Fruit fly (Drosophila melanogaster) whole organism, prepupa: ENCODE data around the gene Or71a.

ENCODE experiments used
- Blimp-1 ChIP-seq: fragments of 200-800 bp; sonication (Bioruptor generic); optimal IDR thresholded peaks from 3 replicates; lab custom pipeline; 2017; ENCODE audit warnings: missing biosample characterization, missing genetic modification characterization, mild to moderate bottlenecking, moderate library complexity, missing genetic modification reagents
- CG10631 ChIP-seq: fragments of 200-800 bp; sonication (Bioruptor generic); optimal IDR thresholded peaks from 2 replicates; lab custom pipeline; 2016; ENCODE audit warnings: missing biosample characterization, missing genetic modification characterization
- CG10669 ChIP-seq: fragments of 200-800 bp; sonication (Bioruptor generic); optimal IDR thresholded peaks from 3 replicates; lab custom pipeline; 2018; ENCODE audit warnings: missing biosample characterization, mild to moderate bottlenecking, missing genetic modification characterization, moderate library complexity
- CG11294 ChIP-seq: fragments of 200-800 bp; sonication (Bioruptor generic); IDR thresholded peaks from 2 replicates; pipeline ENCODE4 v1.3.6; 2022; ENCODE audit warnings: missing biosample characterization, missing genetic modification characterization
- CG11762 ChIP-seq: fragments of 200-800 bp; sonication (Bioruptor generic); optimal IDR thresholded peaks from 3 replicates; lab custom pipeline; 2016; ENCODE audit warnings: missing biosample characterization, missing genetic modification characterization; ENCODE audit not compliant: insufficient read depth
- CG15336 ChIP-seq: fragments of 200-800 bp; sonication (Bioruptor generic); IDR thresholded peaks from 2 replicates; pipeline ENCODE4 v1.3.6; 2022; ENCODE audit warnings: missing biosample characterization, missing genetic modification characterization
- CG16779 ChIP-seq: fragments of 200-800 bp; sonication (Bioruptor generic); optimal IDR thresholded peaks from 3 replicates; lab custom pipeline; 2017; ENCODE audit warnings: missing biosample characterization, mild to moderate bottlenecking, missing genetic modification characterization
- CG3032 ChIP-seq: fragments of 200-800 bp; optimal IDR thresholded peaks from 2 replicates; lab custom pipeline; 2019; ENCODE audit warnings: missing biosample characterization, mild to moderate bottlenecking, missing genetic modification characterization, moderate library complexity
- CG31627 ChIP-seq: fragments of 200-800 bp; sonication (Bioruptor generic); optimal IDR thresholded peaks from 3 replicates; lab custom pipeline; 2016; ENCODE audit warnings: missing biosample characterization, missing genetic modification characterization
- CG34406 ChIP-seq: fragments of 200-800 bp; sonication (Bioruptor generic); optimal IDR thresholded peaks from 3 replicates; lab custom pipeline; 2016; ENCODE audit warnings: missing biosample characterization, missing genetic modification characterization
- CG3919 ChIP-seq: fragments of 200-800 bp; sonication (Bioruptor generic); optimal IDR thresholded peaks from 3 replicates; lab custom pipeline; 2016; ENCODE audit warnings: missing biosample characterization, missing genetic modification characterization
- CG4318 ChIP-seq: fragments of 200-800 bp; sonication (Bioruptor generic); optimal IDR thresholded peaks from 3 replicates; lab custom pipeline; 2017; ENCODE audit warnings: missing biosample characterization, mild to moderate bottlenecking, missing genetic modification characterization
- CG6792 ChIP-seq: fragments of 200-800 bp; sonication (Bioruptor generic); optimal IDR thresholded peaks from 3 replicates; lab custom pipeline; 2016; ENCODE audit warnings: missing biosample characterization, missing genetic modification characterization
- CG6808 ChIP-seq: fragments of 200-800 bp; sonication (Bioruptor generic); optimal IDR thresholded peaks from 3 replicates; lab custom pipeline; 2017; ENCODE audit warnings: missing biosample characterization, missing genetic modification characterization, mild to moderate bottlenecking, moderate library complexity, missing genetic modification reagents
- CG6854 ChIP-seq: fragments of 200-800 bp; sonication (Bioruptor generic); optimal IDR thresholded peaks from 2 replicates; lab custom pipeline; 2017; ENCODE audit warnings: missing biosample characterization, mild to moderate bottlenecking, missing genetic modification characterization
- CG7368 ChIP-seq: fragments of 200-800 bp; sonication (Bioruptor generic); optimal IDR thresholded peaks from 3 replicates; lab custom pipeline; 2016; ENCODE audit warnings: missing biosample characterization, missing genetic modification characterization
- CG8119 ChIP-seq: fragments of 200-800 bp; sonication (Bioruptor generic); IDR thresholded peaks from 3 replicates; pipeline ENCODE4 v1.3.6; 2022; ENCODE audit warnings: missing biosample characterization, missing genetic modification characterization
- CG8632 ChIP-seq: fragments of 200-800 bp; sonication (Bioruptor generic); optimal IDR thresholded peaks from 3 replicates; lab custom pipeline; 2016; ENCODE audit warnings: missing biosample characterization, missing genetic modification characterization
- CG9139 ChIP-seq: fragments of 200-800 bp; sonication (Bioruptor generic); optimal IDR thresholded peaks from 3 replicates; lab custom pipeline; 2017; ENCODE audit warnings: missing biosample characterization, mild to moderate bottlenecking, missing genetic modification characterization
- Eip78C ChIP-seq: fragments of 200-800 bp; sonication (Bioruptor generic); peaks from one replicate; lab custom pipeline; 2016; ENCODE audit warnings: missing biosample characterization, missing genetic modification characterization
- Ets21C ChIP-seq: fragments of 200-800 bp; sonication (Bioruptor generic); optimal IDR thresholded peaks from 3 replicates; lab custom pipeline; 2016; ENCODE audit warnings: missing biosample characterization, missing genetic modification characterization
- Ets96B ChIP-seq: fragments of 200-800 bp; optimal IDR thresholded peaks from 2 replicates; lab custom pipeline; 2019; ENCODE audit warnings: missing biosample characterization, mild to moderate bottlenecking, missing genetic modification characterization, moderate library complexity
- Gug ChIP-seq: fragments of 200-800 bp; sonication (Bioruptor generic); IDR thresholded peaks from 2 replicates; pipeline ENCODE4 v1.3.6; 2022; ENCODE audit warnings: missing biosample characterization, missing genetic modification characterization
- Hr38 ChIP-seq: sonication (Bioruptor generic); optimal IDR thresholded peaks from 2 replicates; lab custom pipeline; 2016; ENCODE audit warnings: missing biosample characterization, missing genetic modification characterization
- Hr39 ChIP-seq: fragments of 200-800 bp; sonication (Bioruptor generic); optimal IDR thresholded peaks from 2 replicates; lab custom pipeline; 2016; ENCODE audit warnings: missing biosample characterization, missing genetic modification characterization
- Hr4 ChIP-seq: fragments of 200-800 bp; sonication (Bioruptor generic); optimal IDR thresholded peaks from 3 replicates; lab custom pipeline; 2016; ENCODE audit warnings: missing biosample characterization, missing genetic modification characterization
- Lpt ChIP-seq: fragments of 200-800 bp; sonication (Bioruptor generic); optimal IDR thresholded peaks from 3 replicates; lab custom pipeline; 2016; ENCODE audit warnings: missing biosample characterization, missing genetic modification characterization
- Met ChIP-seq: fragments of 200-800 bp; sonication (Bioruptor generic); optimal IDR thresholded peaks from 3 replicates; lab custom pipeline; 2016; ENCODE audit warnings: missing biosample characterization, missing genetic modification characterization
- OdsH ChIP-seq: fragments of 200-800 bp; sonication (Bioruptor generic); optimal IDR thresholded peaks from 3 replicates; lab custom pipeline; 2016; ENCODE audit warnings: missing biosample characterization, missing genetic modification characterization
- Smox ChIP-seq: fragments of 200-800 bp; sonication (Bioruptor generic); optimal IDR thresholded peaks from 3 replicates; lab custom pipeline; 2016; ENCODE audit warnings: missing biosample characterization, missing genetic modification characterization
- Sox15 ChIP-seq: fragments of 200-800 bp; sonication (Bioruptor generic); optimal IDR thresholded peaks from 3 replicates; lab custom pipeline; 2016; ENCODE audit warnings: missing biosample characterization, missing genetic modification characterization
- dac ChIP-seq: fragments of 200-800 bp; sonication (Bioruptor generic); optimal IDR thresholded peaks from 2 replicates; lab custom pipeline; 2017; ENCODE audit warnings: missing biosample characterization, mild to moderate bottlenecking, missing genetic modification characterization
- dsx ChIP-seq: fragments of 200-800 bp; optimal IDR thresholded peaks from 3 replicates; lab custom pipeline; 2019; ENCODE audit warnings: missing biosample characterization, mild to moderate bottlenecking, missing genetic modification characterization, moderate library complexity; ENCODE audit not compliant: poor library complexity, severe bottlenecking
- eg ChIP-seq: fragments of 200-800 bp; sonication (Bioruptor generic); IDR thresholded peaks from 3 replicates; pipeline ENCODE4 v1.3.6; 2022; ENCODE audit warnings: missing biosample characterization, missing genetic modification characterization
- fd85E ChIP-seq: fragments of 200-800 bp; sonication (Bioruptor generic); optimal IDR thresholded peaks from 3 replicates; lab custom pipeline; 2016; ENCODE audit warnings: missing biosample characterization, missing genetic modification characterization
- fkh ChIP-seq: fragments of 200-800 bp; sonication (Bioruptor generic); optimal IDR thresholded peaks from 3 replicates; lab custom pipeline; 2017; ENCODE audit warnings: missing biosample characterization, mild to moderate bottlenecking, missing genetic modification characterization, moderate library complexity
- lz ChIP-seq: fragments of 200-800 bp; sonication (Bioruptor generic); optimal IDR thresholded peaks from 3 replicates; lab custom pipeline; 2016; ENCODE audit warnings: missing biosample characterization, missing genetic modification characterization
- net ChIP-seq: fragments of 200-800 bp; sonication (Bioruptor generic); optimal IDR thresholded peaks from 3 replicates; lab custom pipeline; 2016; ENCODE audit warnings: missing biosample characterization, missing genetic modification characterization
- pdm3 ChIP-seq: fragments of 200-800 bp; sonication (Bioruptor generic); optimal IDR thresholded peaks from 3 replicates; lab custom pipeline; 2016; ENCODE audit warnings: missing biosample characterization, missing genetic modification characterization
- salr ChIP-seq, 2 experiments: fragments of 200-800 bp; sonication (Bioruptor generic); optimal IDR thresholded peaks; 3 replicates each; lab custom pipeline; 2016 to 2018; ENCODE audit warnings: missing biosample characterization in 2 of 2, missing genetic modification characterization in 2 of 2, mild to moderate bottlenecking in 1 of 2
- spab ChIP-seq: fragments of 200-800 bp; sonication (Bioruptor generic); optimal IDR thresholded peaks from 2 replicates; lab custom pipeline; 2017; ENCODE audit warnings: missing biosample characterization, mild to moderate bottlenecking, missing genetic modification characterization, missing genetic modification reagents
- ss ChIP-seq, 2 experiments: fragments of 200-800 bp; sonication (Bioruptor generic); optimal IDR thresholded peaks; 2 replicates in 1 of 2; 3 replicates in 1 of 2; lab custom pipeline; 2017 to 2018; ENCODE audit warnings: mild to moderate bottlenecking in 2 of 2, missing biosample characterization in 2 of 2, missing genetic modification characterization in 2 of 2, moderate library complexity in 1 of 2
- svp ChIP-seq: fragments of 200-800 bp; sonication (Bioruptor generic); peaks from one replicate; lab custom pipeline; 2016; ENCODE audit warnings: missing biosample characterization, missing genetic modification characterization
- topi ChIP-seq: fragments of 200-800 bp; sonication (Bioruptor generic); optimal IDR thresholded peaks from 3 replicates; lab custom pipeline; 2016; ENCODE audit warnings: missing biosample characterization, missing genetic modification characterization
- vri ChIP-seq: fragments of 200-800 bp; sonication (Bioruptor generic); optimal IDR thresholded peaks from 3 replicates; lab custom pipeline; 2016; ENCODE audit warnings: missing biosample characterization, mild to moderate bottlenecking, missing genetic modification characterization

Or71a gene

dm6 chr3L:15098659-15099512, 20.6 kb upstream of the Or71a start (continued):
- TF ChIP-seq spab (GFP tag; lab: Kevin White, UChicago), result peak; percentile 77
- peak; percentile 90 for TF ChIP-seq Eip78C (GFP tag; lab: Kevin White, UChicago)
- no peak for TF ChIP-seq Ets21C
- TF ChIP-seq Sox15 (GFP tag; lab: Kevin White, UChicago), result no peak
- peak; percentile 86 for TF ChIP-seq CG10631 (GFP tag; lab: Kevin White, UChicago)
- no peak for TF ChIP-seq Hr39 (GFP tag; lab: Kevin White, UChicago)
- TF ChIP-seq dac (GFP tag; lab: Kevin White, UChicago), result peak; percentile 35
- peak; percentile 48 for TF ChIP-seq Met (GFP tag; lab: Kevin White, UChicago)
- peak; percentile 56 for TF ChIP-seq CG9139 (GFP tag; lab: Kevin White, UChicago)
- peak; percentile 3 for TF ChIP-seq vri (GFP tag; lab: Kevin White, UChicago)
- TF ChIP-seq CG4318, result peak; percentile 74
- peak; percentile 74 for TF ChIP-seq dsx
- TF ChIP-seq CG34406, result peak; percentile 71
- peak in 1 of 2 experiments; percentile 84 for TF ChIP-seq salr (GFP tag; optimal IDR thresholded peaks at IDR 0.05; lab: Kevin White, UChicago)
- peak; percentile 55 for TF ChIP-seq fd85E (GFP tag; lab: Kevin White, UChicago)
- peak; percentile 71 for TF ChIP-seq net (GFP tag; lab: Kevin White, UChicago)
- peak; percentile 70 for TF ChIP-seq svp (GFP tag; lab: Kevin White, UChicago)
- TF ChIP-seq CG16779 (tag; lab: Kevin White, UChicago), result peak; percentile 53
- TF ChIP-seq topi (GFP tag; lab: Kevin White, UChicago), result peak; percentile 61
- peak; percentile 94 for TF ChIP-seq Blimp-1 (GFP tag; lab: Kevin White, UChicago)
- peak; percentile 96 for TF ChIP-seq CG8119 (GFP tag; lab: Robert Waterston, UW)
- TF ChIP-seq CG3919 (GFP tag; lab: Kevin White, UChicago), result peak; percentile 86
- peak; percentile 70 for TF ChIP-seq OdsH (GFP tag; lab: Kevin White, UChicago)
- peak; percentile 23 for TF ChIP-seq CG6854 (GFP tag; lab: Kevin White, UChicago)
- peak; percentile 88 for TF ChIP-seq CG3032 (tag; lab: Kevin White, UChicago)
- TF ChIP-seq Hr38 (GFP tag; lab: Kevin White, UChicago), result no peak
- TF ChIP-seq CG11294 (GFP tag; lab: Robert Waterston, UW), result peak; percentile 67
- TF ChIP-seq Smox (GFP tag; lab: Kevin White, UChicago), result peak; percentile 26
- TF ChIP-seq CG7368 (GFP tag; lab: Kevin White, UChicago), result peak; percentile 86
- TF ChIP-seq CG15336 (GFP tag; lab: Robert Waterston, UW), result peak; percentile 95
- peak; percentile 69 for TF ChIP-seq CG6792 (GFP tag; lab: Kevin White, UChicago)
- peak; percentile 94 for TF ChIP-seq eg (GFP tag; lab: Robert Waterston, UW)
- TF ChIP-seq Hr4, result peak; percentile 43
- TF ChIP-seq Gug (GFP tag; lab: Robert Waterston, UW), result peak; percentile 90

dm6 chr3L:15097878-15098520, 19.8 kb upstream of the Or71a start, which contains the start of gene Ctps:
Gene Ctps (plus strand): TSS chr3L:15097914.
- TF ChIP-seq Ets21C (no peak), lz (GFP tag; lab: Kevin White, UChicago) (peak; percentile 30), fd85E (GFP tag; lab: Kevin White, UChicago) (no peak), Hr4 (no peak), ss (GFP tag; optimal IDR thresholded peaks at IDR 0.05; lab: Kevin White, UChicago) (no peak), CG6808 (GFP tag; lab: Kevin White, UChicago) (no peak), pdm3 (GFP tag; lab: Kevin White, UChicago) (peak; percentile 6), CG34406 (no peak), Lpt (GFP tag; lab: Kevin White, UChicago) (no peak), CG9139 (GFP tag; lab: Kevin White, UChicago) (no peak), CG8632 (GFP tag; lab: Kevin White, UChicago) (no peak), topi (GFP tag; lab: Kevin White, UChicago) (peak; percentile 18), CG10631 (GFP tag; lab: Kevin White, UChicago) (peak; percentile 29), OdsH (GFP tag; lab: Kevin White, UChicago) (no peak), fkh (GFP tag; lab: Kevin White, UChicago) (peak; percentile 63), Ets96B (tag; lab: Kevin White, UChicago) (no peak), CG11294 (GFP tag; lab: Robert Waterston, UW) (no peak), Hr38 (GFP tag; lab: Kevin White, UChicago) (no peak), CG6854 (GFP tag; lab: Kevin White, UChicago) (peak; percentile 18), CG11762 (no peak), CG10669 (GFP tag; lab: Kevin White, UChicago) (no peak), CG4318 (no peak), CG7368 (GFP tag; lab: Kevin White, UChicago) (no peak), CG6792 (GFP tag; lab: Kevin White, UChicago) (no peak), CG15336 (GFP tag; lab: Robert Waterston, UW) (0 out of 2 replicates have a peak, but pooled peaks have one; percentile 18), CG31627 (GFP tag; lab: Kevin White, UChicago) (no peak)
